Fruit fly (Drosophila melanogaster) whole organism, pupa: ENCODE measurements around the gene CG43938.
A peak's percentile ranks its signal among the peaks of the same experiment; 100 is the strongest.

Experiments
- CG10348 ChIP-seq: fragments of 200-800 bp; sonication (Bioruptor generic); IDR thresholded peaks from 2 replicates; pipeline ENCODE4 v1.3.6; 2022; ENCODE audit warnings: missing biosample characterization, missing genetic modification characterization
- CG12605 ChIP-seq: fragments of 200-800 bp; sonication (Bioruptor generic); IDR thresholded peaks from 2 replicates; pipeline ENCODE4 v1.3.6; 2022; ENCODE audit warnings: missing biosample characterization, missing genetic modification characterization
- CG13204 ChIP-seq: fragments of 200-800 bp; sonication (Bioruptor generic); optimal IDR thresholded peaks from 2 replicates; lab custom pipeline; 2018; ENCODE audit warnings: missing biosample characterization, mild to moderate bottlenecking, missing genetic modification characterization, moderate library complexity
- CG14655 ChIP-seq: fragments of 200-800 bp; sonication (Bioruptor generic); optimal IDR thresholded peaks from 3 replicates; lab custom pipeline; 2017; ENCODE audit warnings: mild to moderate bottlenecking, missing biosample characterization, missing genetic modification reagents, missing genetic modification characterization
- CG15710 ChIP-seq: fragments of 200-800 bp; sonication (Bioruptor generic); optimal IDR thresholded peaks from 2 replicates; lab custom pipeline; 2018; ENCODE audit warnings: missing biosample characterization, mild to moderate bottlenecking, missing genetic modification characterization, moderate library complexity
- CG17806 ChIP-seq: fragments of 200-800 bp; sonication (Bioruptor generic); optimal IDR thresholded peaks from 2 replicates; lab custom pipeline; 2018; ENCODE audit warnings: missing biosample characterization, mild to moderate bottlenecking, missing genetic modification characterization, moderate library complexity
- CG32121 ChIP-seq: fragments of 200-800 bp; sonication (Bioruptor generic); IDR thresholded peaks from 2 replicates; pipeline ENCODE4 v1.3.6; 2022; ENCODE audit warnings: missing biosample characterization, missing genetic modification characterization
- CG34367 ChIP-seq: fragments of 200-800 bp; sonication (Bioruptor generic); optimal IDR thresholded peaks from 2 replicates; lab custom pipeline; 2018; ENCODE audit warnings: missing biosample characterization, mild to moderate bottlenecking, missing genetic modification characterization
- CG4496 ChIP-seq: fragments of 200-800 bp; sonication (Bioruptor generic); IDR thresholded peaks from 3 replicates; pipeline ENCODE4 v1.3.6; 2022; ENCODE audit warnings: missing biosample characterization, missing genetic modification characterization
- CG8159 ChIP-seq: fragments of 200-800 bp; sonication (Bioruptor generic); optimal IDR thresholded peaks from 3 replicates; lab custom pipeline; 2018; ENCODE audit warnings: missing biosample characterization, mild to moderate bottlenecking, missing genetic modification characterization, moderate library complexity
- CG8301 ChIP-seq: fragments of 200-800 bp; sonication (Bioruptor generic); optimal IDR thresholded peaks from 2 replicates; lab custom pipeline; 2018; ENCODE audit warnings: missing biosample characterization, mild to moderate bottlenecking, missing genetic modification characterization
- CG9948 ChIP-seq: fragments of 200-800 bp; sonication (Bioruptor generic); optimal IDR thresholded peaks from 2 replicates; lab custom pipeline; 2018; ENCODE audit warnings: missing biosample characterization, mild to moderate bottlenecking, missing genetic modification characterization, moderate library complexity
- D1 ChIP-seq: fragments of 200-800 bp; sonication (Bioruptor generic); optimal IDR thresholded peaks from 2 replicates; lab custom pipeline; 2018; ENCODE audit warnings: missing biosample characterization, mild to moderate bottlenecking, missing genetic modification characterization, moderate library complexity
- EcR ChIP-seq: fragments of 200-800 bp; sonication (Bioruptor generic); optimal IDR thresholded peaks from 3 replicates; lab custom pipeline; 2019; ENCODE audit warnings: missing biosample characterization, missing genetic modification characterization, mild to moderate bottlenecking, moderate library complexity, missing genetic modification reagents
- Ets98B ChIP-seq: fragments of 200-800 bp; sonication (Bioruptor generic); IDR thresholded peaks from 2 replicates; pipeline ENCODE4 v1.3.6; 2022; ENCODE audit warnings: missing biosample characterization, missing genetic modification characterization
- Pif1A ChIP-seq: fragments of 200-800 bp; sonication (Bioruptor generic); optimal IDR thresholded peaks from 3 replicates; lab custom pipeline; 2016; ENCODE audit warnings: missing biosample characterization, missing genetic modification characterization
- Pif1B ChIP-seq: fragments of 200-800 bp; sonication (Bioruptor generic); optimal IDR thresholded peaks from 3 replicates; lab custom pipeline; 2016; ENCODE audit warnings: missing biosample characterization, missing genetic modification characterization
- Snoo ChIP-seq: fragments of 200-800 bp; sonication (Bioruptor generic); optimal IDR thresholded peaks from 3 replicates; lab custom pipeline; 2017; ENCODE audit warnings: missing biosample characterization, mild to moderate bottlenecking, missing genetic modification characterization, inconsistent platforms
- fd96Ca ChIP-seq: fragments of 200-800 bp; sonication (Bioruptor generic); IDR thresholded peaks from 3 replicates; pipeline ENCODE4 v1.3.6; 2022; ENCODE audit warnings: missing biosample characterization, missing genetic modification characterization
- gl ChIP-seq: fragments of 200-800 bp; sonication (Bioruptor generic); optimal IDR thresholded peaks from 2 replicates; lab custom pipeline; 2018; ENCODE audit warnings: missing biosample characterization, mild to moderate bottlenecking, missing genetic modification characterization
- rn ChIP-seq: fragments of 200-800 bp; sonication (Bioruptor generic); IDR thresholded peaks from 2 replicates; pipeline ENCODE4 v1.3.6; 2022; ENCODE audit warnings: missing biosample characterization, missing genetic modification characterization

CG43938 gene

DNA sequence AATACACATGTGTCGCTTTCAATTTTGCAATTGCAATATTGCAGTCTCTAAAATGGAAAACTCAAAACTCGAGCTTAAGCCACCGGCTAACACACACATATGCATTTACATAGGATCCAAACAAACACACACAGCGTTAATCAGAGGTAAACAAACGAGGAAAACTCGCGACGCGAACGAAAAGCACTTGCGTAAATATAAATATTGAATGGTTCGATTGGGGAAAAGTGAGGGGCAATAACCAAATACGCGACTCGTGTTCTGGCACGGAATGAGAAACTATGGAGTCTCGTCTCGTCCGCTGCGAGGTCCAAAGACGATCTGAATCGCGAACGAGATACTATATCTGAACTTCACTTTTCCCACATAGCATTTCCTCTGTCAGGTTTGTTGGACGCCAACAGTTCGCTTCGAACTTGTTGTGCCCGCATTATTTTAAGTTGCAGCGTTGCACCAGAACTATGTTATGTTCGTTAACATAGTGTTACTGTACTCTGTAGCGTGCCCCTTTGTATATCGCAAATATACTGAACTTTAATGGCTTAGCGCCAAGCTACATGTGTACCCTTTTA, 9.5 kb downstream of the CG43938 start, which contains the start of gene ko:
ko (minus strand) TSS at position 321 of the 572 bp plus-strand sequence.
- peak; percentile 16 for TF ChIP-seq EcR
- no peak for TF ChIP-seq CG8301
- peak; percentile 35 for TF ChIP-seq D1 (tag; lab: Kevin White, UChicago)
- TF ChIP-seq, all 21 proteins: peak for 2

- no peak for TF ChIP-seq rn (GFP tag; lab: Robert Waterston, UW)
- no peak for TF ChIP-seq Ets98B (GFP tag; lab: Robert Waterston, UW)
- no peak for TF ChIP-seq CG14655
- TF ChIP-seq EcR = no peak
- no peak for TF ChIP-seq CG12605
- no peak for TF ChIP-seq CG32121 (GFP tag; lab: Robert Waterston, UW)
- TF ChIP-seq CG9948 (tag; lab: Kevin White, UChicago) = no peak
- TF ChIP-seq CG13204 (GFP tag; lab: Kevin White, UChicago) = no peak
- TF ChIP-seq CG15710 (tag; lab: Kevin White, UChicago) = no peak
- TF ChIP-seq CG8301 = no peak
- TF ChIP-seq Snoo = no peak
- no peak for TF ChIP-seq D1 (tag; lab: Kevin White, UChicago)
- TF ChIP-seq Pif1B = no peak
These were observed 10.0 kb downstream of the CG43938 start, which contains the start of gene ICA69 for dm6 chr3L:21131427-21131826. TSS of gene ICA69 (plus strand) at chr3L:21131446.

dm6 chr3L:21135850-21136249, 14.4 kb downstream of the CG43938 start:
- TF ChIP-seq CG12605 (0 out of 2 replicates have a peak, but pooled peaks have one; percentile 13), CG32121 (GFP tag; lab: Robert Waterston, UW) (no peak)

DNA sequence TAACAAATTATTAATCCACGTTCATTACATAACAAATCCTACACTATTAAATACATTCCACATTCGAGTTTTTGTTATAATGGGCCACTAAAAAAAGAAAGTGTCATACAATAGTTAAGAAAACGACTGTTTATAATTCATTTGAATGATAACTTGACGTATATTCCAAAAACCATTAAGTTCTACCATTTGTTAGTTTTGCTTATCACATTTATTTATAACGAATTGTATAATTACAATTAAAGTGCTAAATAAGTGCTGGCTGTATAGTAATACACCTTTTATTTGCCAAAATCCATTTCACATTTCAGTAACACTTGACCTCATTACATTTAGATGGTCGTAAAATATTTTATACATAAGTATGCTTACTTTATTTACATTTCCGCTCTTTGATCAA, 14.8 kb downstream of the CG43938 start, which contains the start of gene CG10565:
CG10565 (minus strand) TSS at position 101 of the 400 bp plus-strand sequence.
- TF ChIP-seq CG8301 = no peak
- no peak for TF ChIP-seq EcR
- TF ChIP-seq gl (tag; lab: Kevin White, UChicago) = no peak
- no peak for TF ChIP-seq Ets98B (GFP tag; lab: Robert Waterston, UW)
- TF ChIP-seq CG13204 (GFP tag; lab: Kevin White, UChicago) = no peak
- TF ChIP-seq CG32121 (GFP tag; lab: Robert Waterston, UW) = no peak
- TF ChIP-seq CG15710 (tag; lab: Kevin White, UChicago) = no peak
- TF ChIP-seq Pif1B = no peak

- TF ChIP-seq Snoo (no peak), CG9948 (tag; lab: Kevin White, UChicago) (no peak), Pif1B (no peak), rn (GFP tag; lab: Robert Waterston, UW) (no peak), CG17806 (tag; lab: Kevin White, UChicago) (no peak), EcR (no peak), CG32121 (GFP tag; lab: Robert Waterston, UW) (no peak), Pif1A (GFP tag; lab: Kevin White, UChicago) (no peak), gl (tag; lab: Kevin White, UChicago) (no peak), CG15710 (tag; lab: Kevin White, UChicago) (no peak), CG14655 (no peak), CG8159 (tag; lab: Kevin White, UChicago) (no peak), fd96Ca (GFP tag; lab: Robert Waterston, UW) (no peak), CG4496 (GFP tag; lab: Robert Waterston, UW) (no peak), CG8301 (no peak)
These were observed 24.5 kb downstream of the CG43938 start for dm6 chr3L:21145841-21146395.

DNA sequence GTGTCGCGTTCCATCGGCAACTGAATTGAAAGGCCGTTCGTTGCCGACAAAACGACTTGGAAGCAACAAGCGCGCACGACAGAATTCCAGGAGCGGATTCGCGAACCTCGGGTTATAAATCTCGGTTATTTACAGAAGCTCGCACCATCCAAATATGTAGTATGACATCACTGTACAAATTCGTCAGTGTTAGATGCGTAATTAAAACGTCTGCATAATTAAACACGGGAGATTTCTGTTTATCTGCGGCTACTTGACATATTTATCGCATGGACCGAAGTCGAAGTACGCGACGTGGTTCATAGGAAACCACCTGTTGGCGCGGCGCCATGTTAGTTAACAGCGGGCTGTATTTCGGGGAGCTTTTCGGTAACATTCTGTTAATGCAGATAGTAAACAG, 50.5 kb downstream of the CG43938 start, which contains the start of gene Ac78C:
Ac78C (minus strand) TSS at position 26 of the 400 bp plus-strand sequence.
- peak; percentile 93 for TF ChIP-seq fd96Ca (GFP tag; lab: Robert Waterston, UW)
- peak; percentile 81 for TF ChIP-seq CG14655
- TF ChIP-seq CG34367 (tag; lab: Kevin White, UChicago) = peak; percentile 67
- TF ChIP-seq CG32121 (GFP tag; lab: Robert Waterston, UW) = peak; percentile 94
- TF ChIP-seq CG15710 (tag; lab: Kevin White, UChicago) = peak; percentile 80
- peak; percentile 97 for TF ChIP-seq CG4496 (GFP tag; lab: Robert Waterston, UW)
- peak; percentile 68 for TF ChIP-seq rn (GFP tag; lab: Robert Waterston, UW)
- TF ChIP-seq Snoo = peak; percentile 87
- TF ChIP-seq CG8159 (tag; lab: Kevin White, UChicago) = peak; percentile 72
- TF ChIP-seq Ets98B (GFP tag; lab: Robert Waterston, UW) = peak; percentile 93
- TF ChIP-seq Pif1A (GFP tag; lab: Kevin White, UChicago) = peak; percentile 91
- TF ChIP-seq CG12605 = peak; percentile 92
- TF ChIP-seq Pif1B = peak; percentile 80
- no peak for TF ChIP-seq EcR
- peak; percentile 75 for TF ChIP-seq CG9948 (tag; lab: Kevin White, UChicago)
- peak; percentile 42 for TF ChIP-seq CG13204 (GFP tag; lab: Kevin White, UChicago)
- peak; percentile 47 for TF ChIP-seq D1 (tag; lab: Kevin White, UChicago)
- TF ChIP-seq CG10348 = no peak
- TF ChIP-seq CG8301 = peak; percentile 83
- peak; percentile 79 for TF ChIP-seq gl (tag; lab: Kevin White, UChicago)
- TF ChIP-seq CG17806 (tag; lab: Kevin White, UChicago) = peak; percentile 80
- TF ChIP-seq, all 21 proteins: peak for 19
